Worm (Caenorhabditis elegans) whole organism, late embryonic: Measurements from ENCODE around the gene F09F9.3.
A peak's percentile ranks its signal among the peaks of the same experiment; 100 is the strongest.

ENCODE experiments used
- F13H6.1 ChIP-seq: sonication (generic microtip); optimal IDR thresholded peaks from 2 replicates; lab custom pipeline; 2016; ENCODE audit warnings: missing genetic modification characterization, missing compliant biosample characterization
- K09A11.1 ChIP-seq: sonication (generic microtip); optimal IDR thresholded peaks from 2 replicates; lab custom pipeline; 2017; ENCODE audit warnings: antibody characterized with exemption, mild to moderate bottlenecking, missing genetic modification characterization, missing compliant biosample characterization; ENCODE audit not compliant: insufficient read depth
- ceh-14 ChIP-seq: sonication (generic microtip); optimal IDR thresholded peaks from 2 replicates; lab custom pipeline; 2016; ENCODE audit warnings: missing genotype, missing genetic modification characterization, missing compliant biosample characterization
- ceh-19 ChIP-seq: fragments of 200-800 bp; sonication (Bioruptor generic); optimal IDR thresholded peaks from 2 replicates; lab custom pipeline; 2018; ENCODE audit warnings: mild to moderate bottlenecking, missing genetic modification characterization, missing compliant biosample characterization
- ceh-2 ChIP-seq: sonication (generic microtip); optimal IDR thresholded peaks from 2 replicates; lab custom pipeline; 2016; ENCODE audit warnings: missing genotype, missing genetic modification characterization, missing compliant biosample characterization
- ceh-22 ChIP-seq: sonication (generic microtip); optimal IDR thresholded peaks from 2 replicates; lab custom pipeline; 2017; ENCODE audit warnings: missing biosample characterization, missing genetic modification characterization
- ceh-24 ChIP-seq: sonication (generic microtip); optimal IDR thresholded peaks from 2 replicates; lab custom pipeline; 2016; ENCODE audit warnings: mild to moderate bottlenecking, missing genetic modification characterization, missing compliant biosample characterization
- ceh-31 ChIP-seq: sonication (generic microtip); optimal IDR thresholded peaks from 2 replicates; lab custom pipeline; 2016; ENCODE audit warnings: missing genetic modification characterization, missing compliant biosample characterization
- ceh-48 ChIP-seq: sonication (generic microtip); optimal IDR thresholded peaks from 2 replicates; lab custom pipeline; 2016; ENCODE audit warnings: missing genetic modification characterization, inconsistent platforms, missing compliant biosample characterization
- ceh-9 ChIP-seq: sonication (generic microtip); optimal IDR thresholded peaks from 2 replicates; lab custom pipeline; 2016; ENCODE audit warnings: mild to moderate bottlenecking, missing genetic modification characterization, inconsistent platforms, missing compliant biosample characterization
- che-1 ChIP-seq: sonication (generic microtip); optimal IDR thresholded peaks from 2 replicates; lab custom pipeline; 2016; ENCODE audit warnings: mild to moderate bottlenecking, missing genetic modification characterization, missing compliant biosample characterization
- dmd-4 ChIP-seq: sonication (generic microtip); optimal IDR thresholded peaks from 2 replicates; lab custom pipeline; 2016; ENCODE audit warnings: borderline replicate concordance, missing genetic modification characterization, missing compliant biosample characterization
- dve-1 ChIP-seq: sonication (generic microtip); optimal IDR thresholded peaks from 2 replicates; lab custom pipeline; 2017; ENCODE audit warnings: antibody characterized with exemption, mild to moderate bottlenecking, missing genetic modification characterization, missing compliant biosample characterization
- elt-4 ChIP-seq: sonication (generic microtip); optimal IDR thresholded peaks from 2 replicates; lab custom pipeline; 2016; ENCODE audit warnings: missing genetic modification characterization, missing compliant biosample characterization
- fkh-10 ChIP-seq: fragments of 150-350 bp; optimal IDR thresholded peaks from 2 replicates; lab custom pipeline; 2014; ENCODE audit warnings: missing biosample characterization, missing genetic modification reagents, missing genetic modification characterization
- gmeb-2 ChIP-seq: sonication (generic microtip); optimal IDR thresholded peaks from 2 replicates; lab custom pipeline; 2016; ENCODE audit warnings: missing genetic modification characterization, inconsistent platforms, missing compliant biosample characterization
- hlh-30 ChIP-seq: sonication (generic microtip); optimal IDR thresholded peaks from 2 replicates; lab custom pipeline; 2017; ENCODE audit warnings: antibody characterized with exemption, missing genetic modification characterization, missing compliant biosample characterization; ENCODE audit not compliant: insufficient read depth
- hlh-8 ChIP-seq: sonication (generic microtip); optimal IDR thresholded peaks from 2 replicates; lab custom pipeline; 2016; ENCODE audit warnings: missing genotype, missing genetic modification characterization, missing compliant biosample characterization
- lim-6 ChIP-seq: sonication (generic microtip); optimal IDR thresholded peaks from 2 replicates; lab custom pipeline; 2016; ENCODE audit warnings: missing genetic modification characterization, missing compliant biosample characterization
- mec-3 ChIP-seq: sonication (generic microtip); optimal IDR thresholded peaks from 2 replicates; lab custom pipeline; 2016; ENCODE audit warnings: borderline replicate concordance, missing genetic modification characterization, missing compliant biosample characterization
- nhr-11 ChIP-seq: fragments of 150-350 bp; optimal IDR thresholded peaks from 2 replicates; lab custom pipeline; 2014; ENCODE audit warnings: missing biosample characterization, missing genetic modification characterization
- npax-4 ChIP-seq: sonication (generic microtip); optimal IDR thresholded peaks from 2 replicates; lab custom pipeline; 2016; ENCODE audit warnings: missing genetic modification characterization, missing compliant biosample characterization
- pros-1 ChIP-seq: fragments of 150-350 bp; optimal IDR thresholded peaks from 2 replicates; lab custom pipeline; 2014; ENCODE audit warnings: missing biosample characterization, missing genetic modification reagents, missing genetic modification characterization
- rnt-1 ChIP-seq: sonication (generic microtip); optimal IDR thresholded peaks from 2 replicates; lab custom pipeline; 2016; ENCODE audit warnings: missing genetic modification characterization, missing compliant biosample characterization
- sdc-2 ChIP-seq: sonication (generic microtip); optimal IDR thresholded peaks from 2 replicates; lab custom pipeline; 2016; ENCODE audit warnings: missing genotype, missing genetic modification characterization, missing compliant biosample characterization
- sox-4 ChIP-seq: sonication (generic microtip); optimal IDR thresholded peaks from 2 replicates; lab custom pipeline; 2017; ENCODE audit warnings: mild to moderate bottlenecking, missing genetic modification characterization, inconsistent platforms, missing compliant biosample characterization
- syd-9 ChIP-seq: sonication (generic microtip); optimal IDR thresholded peaks from 2 replicates; lab custom pipeline; 2016; ENCODE audit warnings: mild to moderate bottlenecking, missing genetic modification characterization, moderate library complexity, missing compliant biosample characterization
- tbx-2 ChIP-seq: sonication (generic microtip); optimal IDR thresholded peaks from 2 replicates; lab custom pipeline; 2016; ENCODE audit warnings: missing genetic modification characterization, missing compliant biosample characterization
- tbx-7 ChIP-seq: sonication (generic microtip); optimal IDR thresholded peaks from 2 replicates; lab custom pipeline; 2016; ENCODE audit warnings: missing genotype, missing genetic modification characterization, missing compliant biosample characterization
- unc-42 ChIP-seq: sonication (generic microtip); optimal IDR thresholded peaks from 2 replicates; lab custom pipeline; 2016; ENCODE audit warnings: missing genotype, missing genetic modification characterization, missing compliant biosample characterization
- unc-55 ChIP-seq: sonication (generic microtip); optimal IDR thresholded peaks from 2 replicates; lab custom pipeline; 2017; ENCODE audit warnings: missing biosample characterization, missing genetic modification reagents, missing genetic modification characterization
- unc-86 ChIP-seq: sonication (generic microtip); optimal IDR thresholded peaks from 2 replicates; lab custom pipeline; 2016; ENCODE audit warnings: missing genetic modification characterization, missing compliant biosample characterization
- zip-5 ChIP-seq: sonication (generic microtip); optimal IDR thresholded peaks from 2 replicates; lab custom pipeline; 2016; ENCODE audit warnings: missing genetic modification characterization, missing compliant biosample characterization
- ztf-16 ChIP-seq: sonication (generic microtip); optimal IDR thresholded peaks from 2 replicates; lab custom pipeline; 2017; ENCODE audit warnings: missing genetic modification characterization, missing compliant biosample characterization

Gene F09F9.3

ce11 chrX:4125165-4125803 lies 4.4 kb upstream of the F09F9.3 start:
- TF ChIP-seq lim-6 (tag; lab: Kevin White, UChicago) (peak; percentile 2), unc-42 (tag; lab: Kevin White, UChicago) (peak; percentile 94), sdc-2 (no peak), ceh-19 (GFP tag; lab: Kevin White, UChicago) (no peak), nhr-11 (tag; lab: Kevin White, UChicago) (no peak), hlh-30 (tag; lab: Kevin White, UChicago) (no peak), hlh-8 (tag; lab: Kevin White, UChicago) (no peak)

- peak; percentile 52 for TF ChIP-seq unc-42 (tag; lab: Kevin White, UChicago)
- peak; percentile 38 for TF ChIP-seq unc-55 (GFP tag; lab: Kevin White, UChicago)
- TF ChIP-seq ceh-14 (tag; lab: Kevin White, UChicago): peak; percentile 23
- TF ChIP-seq zip-5 (tag; lab: Kevin White, UChicago): no peak
- TF ChIP-seq, all 69 proteins: peak for 3
These were observed 2.5 kb upstream of the F09F9.3 start for ce11 chrX:4123368-4123767.

DNA sequence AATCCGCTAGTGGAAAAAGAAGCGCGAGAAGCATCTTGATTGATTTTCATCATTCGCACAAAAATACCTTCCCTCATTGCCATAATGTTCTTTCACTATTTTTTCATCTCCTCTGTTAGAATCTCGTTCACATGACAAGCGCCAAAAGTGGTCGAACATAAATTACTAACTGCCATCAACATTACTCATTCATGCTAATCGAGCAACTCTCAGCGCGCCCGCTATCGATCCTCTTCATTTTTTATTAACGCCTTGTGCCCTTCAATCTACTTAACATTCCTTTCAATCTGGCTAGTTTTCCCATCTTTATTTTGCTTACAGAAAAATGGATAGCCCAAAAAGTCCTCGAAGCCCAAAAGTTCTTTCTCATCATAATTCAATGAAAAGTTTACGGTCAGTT lies 3.2 kb downstream of the F09F9.3 start, which contains the start of gene F09F9.5:
F09F9.5 (plus strand) TSS at position 301 of the 400 bp plus-strand sequence.
- TF ChIP-seq F13H6.1 (tag; lab: Kevin White, UChicago): no peak
- TF ChIP-seq fkh-10 (GFP tag; lab: Kevin White, UChicago): no peak
- no peak for TF ChIP-seq dve-1 (tag; lab: Kevin White, UChicago)
- no peak for TF ChIP-seq nhr-11 (tag; lab: Kevin White, UChicago)
- TF ChIP-seq rnt-1: no peak
- TF ChIP-seq tbx-7 (tag; lab: Kevin White, UChicago): no peak
- no peak for TF ChIP-seq ceh-24 (tag; lab: Kevin White, UChicago)
- no peak for TF ChIP-seq unc-55 (GFP tag; lab: Kevin White, UChicago)
- TF ChIP-seq ceh-48 (tag; lab: Kevin White, UChicago): no peak
- no peak for TF ChIP-seq ceh-22 (tag; lab: Kevin White, UChicago)
- no peak for TF ChIP-seq dmd-4 (tag; lab: Kevin White, UChicago)

DNA sequence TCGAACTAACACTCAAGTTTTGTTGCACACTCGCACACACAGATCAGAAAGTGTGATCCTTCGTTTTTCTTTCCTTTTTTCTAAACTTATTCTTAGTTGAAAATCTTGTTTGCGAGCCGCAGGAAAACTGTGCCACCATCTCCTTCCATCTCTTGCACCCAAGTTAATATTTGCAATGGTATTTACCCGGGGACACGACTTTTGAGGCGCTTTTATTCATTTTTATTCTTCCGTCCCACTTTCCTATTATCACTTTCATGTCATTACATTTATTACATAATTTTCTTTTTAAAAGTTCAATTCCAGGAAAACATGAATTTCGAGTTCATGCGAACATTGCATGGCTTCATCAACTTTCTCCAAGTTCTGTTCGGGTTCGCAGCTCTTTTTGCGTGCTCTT lies 5.8 kb downstream of the F09F9.3 start, which contains the start of gene F09F9.1:
F09F9.1 (plus strand) TSS at position 301 of the 400 bp plus-strand sequence.
- TF ChIP-seq gmeb-2 (tag; lab: Kevin White, UChicago): no peak
- no peak for TF ChIP-seq ceh-22 (tag; lab: Kevin White, UChicago)
- TF ChIP-seq ztf-16 (tag; lab: Kevin White, UChicago): no peak
- no peak for TF ChIP-seq K09A11.1
- no peak for TF ChIP-seq ceh-9 (tag; lab: Kevin White, UChicago)
- no peak for TF ChIP-seq dve-1 (tag; lab: Kevin White, UChicago)
- no peak for TF ChIP-seq ceh-31 (tag; lab: Kevin White, UChicago)
- no peak for TF ChIP-seq che-1 (tag; lab: Kevin White, UChicago)
- TF ChIP-seq elt-4: no peak
- TF ChIP-seq mec-3 (tag; lab: Kevin White, UChicago): no peak
- no peak for TF ChIP-seq syd-9 (tag; lab: Kevin White, UChicago)
- no peak for TF ChIP-seq tbx-7 (tag; lab: Kevin White, UChicago)
- no peak for TF ChIP-seq unc-86 (tag; lab: Kevin White, UChicago)
- no peak for TF ChIP-seq tbx-2 (tag; lab: Kevin White, UChicago)
- TF ChIP-seq npax-4 (tag; lab: Kevin White, UChicago): no peak
- TF ChIP-seq sox-4 (tag; lab: Kevin White, UChicago): no peak
- TF ChIP-seq pros-1 (tag; lab: Kevin White, UChicago): no peak
- no peak for TF ChIP-seq ceh-2
- TF ChIP-seq, all 69 proteins: peak for 0
